Worm (Caenorhabditis elegans): ENCODE measurements around the gene mics-1.

ce11 chrV:10549717-10550116 lies 28.4 kb downstream of the mics-1 start, which contains the start of gene F32G8.2:
- TF ChIP-seq mep-1 (tag; optimal IDR thresholded peaks at IDR 0.05) (no peak), bed-3 (GFP tag; optimal IDR thresholded peaks at IDR 0.05) (no peak), drap-1 (GFP tag; optimal IDR thresholded peaks at IDR 0.05) (no peak), ztf-11 (tag; optimal IDR thresholded peaks at IDR 0.05) (no peak), sptf-1 (tag; optimal IDR thresholded peaks at IDR 0.05) (no peak), nhr-12 (tag; optimal IDR thresholded peaks at IDR 0.05) (no peak), unc-120 (tag; optimal IDR thresholded peaks at IDR 0.05; ENCODE audit: poor library complexity, severe bottlenecking) (no peak), unc-62 (GFP tag; optimal IDR thresholded peaks at IDR 0.05) (no peak), snpc-4 (tag; optimal IDR thresholded peaks at IDR 0.05) (no peak), nhr-28 (tag; optimal IDR thresholded peaks at IDR 0.05) (no peak), lin-13 (tag; optimal IDR thresholded peaks at IDR 0.05) (no peak)

All from whole organism, mixed stage, embryonic.